Worm (Caenorhabditis elegans): ENCODE results near the gene F59F4.3.

F59F4.3 gene

DNA sequence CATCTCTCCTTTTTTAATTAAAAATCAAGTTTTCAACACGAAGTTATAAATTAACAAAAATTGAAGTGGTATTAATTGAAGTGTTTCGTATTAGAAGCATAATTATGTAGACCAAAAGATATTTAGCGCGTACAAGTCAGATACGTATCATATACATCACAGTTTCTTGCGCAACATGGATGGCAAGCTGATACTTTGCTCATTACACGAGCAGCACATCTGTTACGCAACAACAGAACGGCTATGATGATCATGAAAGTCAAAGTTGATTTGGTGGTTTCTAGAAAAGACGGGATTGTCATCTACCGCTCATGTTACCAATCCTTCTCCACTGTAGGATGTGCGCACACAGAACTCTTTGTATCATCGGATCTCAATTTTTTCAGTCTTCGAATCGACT lies 32.8 kb downstream of the F59F4.3 start:
- TF ChIP-seq Y22D7AL.16 (tag; optimal IDR thresholded peaks at IDR 0.05) (no peak), unc-55 (GFP tag; optimal IDR thresholded peaks at IDR 0.05) (no peak), lin-11 (tag; optimal IDR thresholded peaks at IDR 0.05) (no peak), pag-3 (tag; optimal IDR thresholded peaks at IDR 0.05; ENCODE audit: borderline replicate concordance) (no peak), mec-3 (tag; optimal IDR thresholded peaks at IDR 0.05; ENCODE audit: borderline replicate concordance) (no peak), hlh-6 (tag; optimal IDR thresholded peaks at IDR 0.05) (no peak), unc-3 (GFP tag; conservative IDR thresholded peaks at IDR 0.05) (no peak), unc-3 (tag; optimal IDR thresholded peaks at IDR 0.05) (no peak), C08G9.2 (tag; optimal IDR thresholded peaks at IDR 0.05) (no peak), ztf-16 (tag; optimal IDR thresholded peaks at IDR 0.05) (no peak)

DNA sequence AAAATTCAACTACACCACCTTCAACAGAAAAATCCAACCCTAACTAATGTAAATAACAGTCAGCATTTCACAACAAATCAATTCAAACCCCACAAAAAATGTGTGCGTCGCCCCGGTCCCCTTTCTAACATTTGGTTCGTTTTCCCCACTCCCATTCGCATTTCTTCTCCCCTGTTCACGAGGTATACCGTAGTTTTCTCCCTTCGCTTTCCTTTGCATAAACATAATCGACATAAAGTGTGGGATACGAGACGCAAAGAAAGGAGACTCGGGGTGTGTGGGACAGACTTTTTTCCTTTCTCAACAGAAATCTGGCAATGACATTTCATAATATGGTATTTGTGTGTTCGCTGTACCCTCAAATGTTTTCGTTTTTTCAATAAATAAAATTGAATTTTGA lies 36.1 kb downstream of the F59F4.3 start:
- TF ChIP-seq sdc-2 (tag; optimal IDR thresholded peaks at IDR 0.05) = peak; percentile 90
- no peak for TF ChIP-seq unc-42 (tag; optimal IDR thresholded peaks at IDR 0.05)

DNA sequence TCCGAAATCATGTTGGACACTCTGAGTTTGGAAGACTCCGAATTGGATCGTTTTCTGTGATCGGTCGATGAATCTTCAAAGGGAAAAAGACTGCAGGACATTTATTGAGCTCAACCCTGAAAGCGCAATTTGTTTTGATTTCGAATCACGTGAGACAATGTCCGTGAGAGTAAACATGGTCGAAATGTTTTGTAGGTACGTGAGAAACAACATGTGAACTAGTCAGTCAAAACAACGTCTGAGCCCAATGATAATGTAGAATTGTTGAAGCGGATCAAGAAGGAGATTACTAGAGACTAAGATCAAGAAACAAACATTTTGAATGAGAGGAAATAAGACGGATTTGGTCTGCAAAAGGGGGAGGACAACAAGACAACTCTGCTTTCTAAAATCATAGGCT lies 43.3 kb downstream of the F59F4.3 start, which contains the start of gene Y7A5A.7:
Y7A5A.7 (minus strand) TSS at position 101 of the 400 bp plus-strand sequence.
- TF ChIP-seq ceh-2 (tag; optimal IDR thresholded peaks at IDR 0.05) (no peak), F13H6.1 (tag; optimal IDR thresholded peaks at IDR 0.05) (no peak), ets-4 (tag; optimal IDR thresholded peaks at IDR 0.05) (no peak), madf-2 (tag; optimal IDR thresholded peaks at IDR 0.05) (no peak), lin-11 (tag; optimal IDR thresholded peaks at IDR 0.05) (no peak)

DNA sequence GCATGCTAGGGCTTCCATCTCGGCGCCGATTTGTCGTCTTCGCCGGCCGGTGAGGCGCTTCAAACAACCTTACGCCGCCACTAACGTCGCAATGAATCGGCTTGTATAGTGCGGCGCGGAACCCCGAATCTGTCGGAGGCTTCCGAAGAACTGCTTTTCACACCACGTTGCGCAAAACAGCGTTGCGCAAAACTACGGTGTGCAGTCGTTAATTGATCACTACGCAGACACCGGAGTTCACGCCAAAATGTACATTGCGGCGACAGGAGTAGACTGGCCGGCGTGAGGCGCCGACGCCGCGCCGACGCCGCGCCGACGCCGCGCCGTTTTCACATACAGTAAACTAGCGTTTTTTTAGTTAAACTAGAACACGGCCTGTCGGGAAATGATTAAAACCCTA lies 45.6 kb downstream of the F59F4.3 start:
- TF ChIP-seq fkh-10 (GFP tag; optimal IDR thresholded peaks at IDR 0.05) (no peak), ceh-18 (tag; optimal IDR thresholded peaks at IDR 0.05) (no peak), unc-86 (tag; optimal IDR thresholded peaks at IDR 0.05) (no peak), hlh-8 (tag; optimal IDR thresholded peaks at IDR 0.05) (no peak), gmeb-2 (tag; optimal IDR thresholded peaks at IDR 0.05) (no peak)

DNA sequence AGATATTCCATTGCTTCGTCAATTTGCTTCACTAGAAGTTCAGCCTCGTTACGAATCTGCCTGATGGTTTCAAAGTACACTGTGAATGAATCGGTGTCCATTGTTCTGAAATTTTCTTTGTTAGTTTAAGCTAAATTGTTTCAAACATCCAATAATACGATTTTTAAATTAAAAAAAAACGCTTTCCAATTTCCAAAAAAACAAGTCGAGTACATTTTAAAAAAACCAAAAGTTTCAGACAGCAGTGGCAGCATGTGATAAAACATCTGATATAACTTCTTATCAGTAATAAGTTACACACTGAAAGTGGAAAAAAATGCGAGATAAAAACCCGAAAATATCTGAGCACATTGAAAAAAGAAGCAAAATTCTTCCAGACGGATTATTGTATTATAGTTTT lies 47.8 kb downstream of the F59F4.3 start, which contains the start of gene Y7A5A.6:
Y7A5A.6 (minus strand) TSS at position 101 of the 400 bp plus-strand sequence.
- no peak for TF ChIP-seq pag-3 (tag; optimal IDR thresholded peaks at IDR 0.05; ENCODE audit: borderline replicate concordance)

DNA sequence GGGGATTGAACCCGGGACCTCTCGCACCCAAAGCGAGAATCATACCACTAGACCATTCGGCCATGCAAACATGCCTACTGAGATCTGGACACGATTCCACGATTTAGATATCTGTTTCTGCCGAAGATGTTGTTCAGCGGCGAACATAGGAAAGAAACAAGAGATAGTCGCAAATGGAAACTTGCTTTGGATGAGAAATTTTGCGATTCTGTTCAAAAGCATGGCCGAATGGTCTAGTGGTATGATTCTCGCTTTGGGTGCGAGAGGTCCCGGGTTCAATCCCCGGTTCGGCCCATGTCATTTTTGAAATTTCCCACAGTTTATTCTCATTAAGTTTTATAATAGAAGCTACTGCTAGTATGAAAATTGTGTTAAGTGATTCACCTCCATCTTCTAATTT lies 50.8 kb downstream of the F59F4.3 start:
- TF ChIP-seq pqm-1 (tag; optimal IDR thresholded peaks at IDR 0.05) = no peak
- no peak for TF ChIP-seq sox-2 (GFP tag; IDR thresholded peaks at IDR 0.05)
- no peak for TF ChIP-seq nfya-1 (tag; optimal IDR thresholded peaks at IDR 0.05)
- no peak for TF ChIP-seq ceh-31 (tag; optimal IDR thresholded peaks at IDR 0.05)
- no peak for TF ChIP-seq fkh-6 (tag; optimal IDR thresholded peaks at IDR 0.05)
- no peak for TF ChIP-seq Y22D7AL.16 (tag; optimal IDR thresholded peaks at IDR 0.05)

DNA sequence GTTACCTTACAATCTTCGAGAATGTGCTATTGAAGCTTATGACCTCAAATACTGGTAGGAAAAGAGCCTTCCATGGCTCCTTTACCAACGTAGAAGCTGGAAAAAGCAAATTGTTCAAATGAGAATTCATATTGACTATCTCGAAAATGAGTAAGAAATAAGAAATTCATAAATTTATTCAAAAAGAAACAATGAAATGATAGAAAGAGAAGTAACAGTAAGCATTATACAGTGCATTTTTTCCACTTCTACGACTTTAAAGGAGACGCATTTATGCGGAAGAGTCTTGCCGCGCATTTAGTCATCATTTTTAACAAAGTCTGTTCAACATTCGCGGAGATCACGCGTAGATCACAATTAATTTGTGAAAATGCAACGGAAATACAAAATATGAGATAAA lies 52.4 kb downstream of the F59F4.3 start, which contains the start of gene Y7A5A.10:
Y7A5A.10 (minus strand) TSS at position 101 of the 400 bp plus-strand sequence.
- TF ChIP-seq pqm-1 (tag; optimal IDR thresholded peaks at IDR 0.05) = no peak
- no peak for TF ChIP-seq gmeb-2 (tag; optimal IDR thresholded peaks at IDR 0.05)
- no peak for TF ChIP-seq ceh-14 (tag; optimal IDR thresholded peaks at IDR 0.05)
- TF ChIP-seq ets-4 (tag; optimal IDR thresholded peaks at IDR 0.05) = no peak
- no peak for TF ChIP-seq fkh-6 (tag; optimal IDR thresholded peaks at IDR 0.05)
- TF ChIP-seq fax-1 (tag; optimal IDR thresholded peaks at IDR 0.05) = no peak
- no peak for TF ChIP-seq ceh-2 (tag; optimal IDR thresholded peaks at IDR 0.05)
- TF ChIP-seq sox-4 (tag; optimal IDR thresholded peaks at IDR 0.05) = no peak
- no peak for TF ChIP-seq eyg-1 (tag; optimal IDR thresholded peaks at IDR 0.05)
- no peak for TF ChIP-seq ref-2 (tag; optimal IDR thresholded peaks at IDR 0.05)
- no peak for TF ChIP-seq unc-3 (GFP tag; conservative IDR thresholded peaks at IDR 0.05)
- TF ChIP-seq unc-3 (tag; optimal IDR thresholded peaks at IDR 0.05) = no peak
- no peak for TF ChIP-seq hlh-8 (tag; optimal IDR thresholded peaks at IDR 0.05)
- no peak for TF ChIP-seq nfya-1 (tag; optimal IDR thresholded peaks at IDR 0.05)
- no peak for TF ChIP-seq dmd-4 (tag; optimal IDR thresholded peaks at IDR 0.05; ENCODE audit: borderline replicate concordance)
- TF ChIP-seq ceh-6 (GFP tag; optimal IDR thresholded peaks at IDR 0.05) = no peak
- TF ChIP-seq syd-9 (tag; optimal IDR thresholded peaks at IDR 0.05) = no peak
- TF ChIP-seq ceh-24 (tag; optimal IDR thresholded peaks at IDR 0.05) = no peak
- no peak for TF ChIP-seq unc-55 (GFP tag; optimal IDR thresholded peaks at IDR 0.05)
